Worm (Caenorhabditis elegans) whole organism, midembryonic: ENCODE data around the gene col-126.

Experiments
- T22C8.4 ChIP-seq: fragments of 200-800 bp; sonication (Bioruptor generic); IDR thresholded peaks from 2 replicates; pipeline ENCODE4 v1.3.6; 2022; ENCODE audit warnings: missing genetic modification characterization, missing compliant biosample characterization
- flt-1 ChIP-seq: fragments of 200-800 bp; sonication (Bioruptor generic); IDR thresholded peaks from 2 replicates; pipeline ENCODE4 v1.3.6; 2022; ENCODE audit warnings: missing genetic modification characterization, missing compliant biosample characterization
- klf-2 ChIP-seq: fragments of 200-800 bp; sonication (Bioruptor generic); conservative IDR thresholded peaks from 2 replicates; pipeline ENCODE4 v1.3.6; 2022; ENCODE audit warnings: missing genetic modification reagents, missing genetic modification characterization, missing compliant biosample characterization
- med-1 ChIP-seq: sonication (generic microtip); optimal IDR thresholded peaks from 2 replicates; lab custom pipeline; 2017; ENCODE audit warnings: missing genetic modification characterization, mild to moderate bottlenecking, missing compliant biosample characterization, antibody characterized with exemption, missing genetic modification reagents; ENCODE audit not compliant: insufficient read depth
- ref-1 ChIP-seq: fragments of 200-800 bp; sonication (Bioruptor generic); conservative IDR thresholded peaks from 2 replicates; pipeline ENCODE4 v1.3.6; 2022; ENCODE audit warnings: missing genetic modification reagents, missing genetic modification characterization, missing compliant biosample characterization
- ztf-23 ChIP-seq: fragments of 200-800 bp; sonication (Bioruptor generic); IDR thresholded peaks from 2 replicates; pipeline ENCODE4 v1.3.6; 2022; ENCODE audit warnings: missing genetic modification reagents, missing genetic modification characterization, missing compliant biosample characterization

- TF ChIP-seq T22C8.4 (GFP tag; lab: Robert Waterston, UW): no peak
- TF ChIP-seq flt-1 (GFP tag; lab: Robert Waterston, UW): no peak
- TF ChIP-seq ztf-23: no peak
- TF ChIP-seq med-1 (GFP tag; lab: Kevin White, UChicago): no peak
- TF ChIP-seq ref-1 (GFP tag; lab: Robert Waterston, UW): no peak
- TF ChIP-seq klf-2 (GFP tag; lab: Robert Waterston, UW): no peak
Observed at ce11 chrIV:11276026-11276425, 12.8 kb downstream of the col-126 start.
